Fruit fly (Drosophila melanogaster) whole organism, embryonic: ENCODE results near the gene spn-E.

Experiments
- Awh ChIP-seq: fragments of 200-800 bp; sonication (Bioruptor generic); IDR thresholded peaks from 2 replicates; pipeline ENCODE4, ENCODE4 v1.3.6; 2022; ENCODE audit warnings: missing biosample characterization, missing genetic modification characterization
- BEAF-32 ChIP-seq: fragments of 200-800 bp; sonication (Bioruptor generic); optimal IDR thresholded peaks from 3 replicates; lab custom pipeline; 2017; ENCODE audit warnings: missing biosample characterization, missing genetic modification characterization, mild to moderate bottlenecking, moderate library complexity, missing genetic modification reagents
- CG11085 ChIP-seq: fragments of 200-800 bp; sonication (Bioruptor generic); IDR thresholded peaks from 2 replicates; pipeline ENCODE4 v1.3.6; 2022; ENCODE audit warnings: missing biosample characterization, missing genetic modification characterization
- CG12071 ChIP-seq: fragments of 200-800 bp; sonication (Bioruptor generic); optimal IDR thresholded peaks from 3 replicates; lab custom pipeline; 2018; ENCODE audit warnings: missing biosample characterization, mild to moderate bottlenecking, missing genetic modification characterization
- CG1233 ChIP-seq: fragments of 200-800 bp; sonication (Bioruptor generic); optimal IDR thresholded peaks from 4 replicates; lab custom pipeline; 2018; ENCODE audit warnings: missing biosample characterization, mild to moderate bottlenecking, missing genetic modification characterization
- CG12391 ChIP-seq: fragments of 200-800 bp; sonication (Bioruptor generic); optimal IDR thresholded peaks from 3 replicates; lab custom pipeline; 2018; ENCODE audit warnings: missing biosample characterization, mild to moderate bottlenecking, missing genetic modification characterization, moderate library complexity
- CG14441 ChIP-seq: fragments of 200-800 bp; sonication (Bioruptor generic); IDR thresholded peaks from 2 replicates; pipeline ENCODE4 v1.3.6; 2022; ENCODE audit warnings: missing biosample characterization, missing genetic modification characterization
- CG14860 ChIP-seq: fragments of 200-800 bp; sonication (Bioruptor generic); IDR thresholded peaks from 3 replicates; pipeline ENCODE4 v1.3.6; 2022; ENCODE audit warnings: missing biosample characterization, missing genetic modification characterization; ENCODE audit not compliant: partially characterized antibody
- CG1529 ChIP-seq: fragments of 200-800 bp; sonication (Bioruptor generic); optimal IDR thresholded peaks from 3 replicates; lab custom pipeline; 2018; ENCODE audit warnings: missing biosample characterization, missing genetic modification characterization
- CG15514 ChIP-seq: fragments of 200-800 bp; sonication (Bioruptor generic); optimal IDR thresholded peaks from 3 replicates; lab custom pipeline; 2017; ENCODE audit warnings: missing biosample characterization, missing genetic modification characterization, mild to moderate bottlenecking, moderate library complexity, missing genetic modification reagents
- CG17328 ChIP-seq: fragments of 200-800 bp; sonication (Bioruptor generic); IDR thresholded peaks from 2 replicates; pipeline ENCODE4 v1.3.6; 2022; ENCODE audit warnings: missing biosample characterization, missing genetic modification characterization
- CG17568 ChIP-seq: fragments of 200-800 bp; sonication (Bioruptor generic); optimal IDR thresholded peaks from 2 replicates; lab custom pipeline; 2018; ENCODE audit warnings: missing biosample characterization, mild to moderate bottlenecking, missing genetic modification characterization, moderate library complexity
- CG18262 ChIP-seq: fragments of 200-800 bp; optimal IDR thresholded peaks from 3 replicates; lab custom pipeline; 2019; ENCODE audit warnings: missing biosample characterization, mild to moderate bottlenecking, missing genetic modification characterization, moderate library complexity
- CG30431 ChIP-seq: fragments of 200-800 bp; sonication (Bioruptor generic); optimal IDR thresholded peaks from 2 replicates; lab custom pipeline; 2017; ENCODE audit warnings: missing biosample characterization, missing genetic modification characterization
- CG31441 ChIP-seq: fragments of 200-800 bp; sonication (Bioruptor generic); IDR thresholded peaks from 2 replicates; pipeline ENCODE4 v1.3.6; 2022; ENCODE audit warnings: missing biosample characterization, missing genetic modification characterization
- CG4424 ChIP-seq: fragments of 200-800 bp; sonication (Bioruptor generic); optimal IDR thresholded peaks from 3 replicates; lab custom pipeline; 2016; ENCODE audit warnings: missing biosample characterization, missing genetic modification characterization
- CG6791 ChIP-seq: fragments of 200-800 bp; sonication (Bioruptor generic); IDR thresholded peaks from 3 replicates; pipeline ENCODE4 v1.3.6; 2022; ENCODE audit warnings: missing biosample characterization, missing genetic modification characterization; ENCODE audit not compliant: partially characterized antibody
- CG7963 ChIP-seq: fragments of 200-800 bp; sonication (Bioruptor generic); IDR thresholded peaks from 3 replicates; pipeline ENCODE4 v1.3.6; 2022; ENCODE audit warnings: missing biosample characterization, missing genetic modification characterization; ENCODE audit not compliant: partially characterized antibody
- CG8281 ChIP-seq: fragments of 200-800 bp; sonication (Bioruptor generic); optimal IDR thresholded peaks from 2 replicates; lab custom pipeline; 2018; ENCODE audit warnings: missing biosample characterization, mild to moderate bottlenecking, missing genetic modification characterization, moderate library complexity
- CG9797 ChIP-seq: fragments of 200-800 bp; sonication (Bioruptor generic); optimal IDR thresholded peaks from 3 replicates; lab custom pipeline; 2018; ENCODE audit warnings: missing biosample characterization, mild to moderate bottlenecking, missing genetic modification characterization
- Doc2 ChIP-seq: fragments of 200-800 bp; sonication (Bioruptor generic); IDR thresholded peaks from 2 replicates; pipeline ENCODE4 v1.3.6; 2022; ENCODE audit warnings: missing biosample characterization, missing genetic modification characterization
- Hsf ChIP-seq: fragments of 200-800 bp; sonication (Bioruptor generic); optimal IDR thresholded peaks from 3 replicates; lab custom pipeline; 2016; ENCODE audit warnings: missing biosample characterization, missing genetic modification characterization
- Lhr ChIP-seq: fragments of 200-800 bp; sonication (Bioruptor generic); optimal IDR thresholded peaks from 3 replicates; lab custom pipeline; 2017; ENCODE audit warnings: mild to moderate bottlenecking, missing biosample characterization, missing genetic modification reagents, missing genetic modification characterization
- Max ChIP-seq: fragments of 200-800 bp; sonication (Bioruptor generic); optimal IDR thresholded peaks from 2 replicates; lab custom pipeline; 2016; ENCODE audit warnings: missing biosample characterization, mild to moderate bottlenecking, missing genetic modification characterization
- abd-A ChIP-seq: fragments of 200-800 bp; sonication (Bioruptor generic); optimal IDR thresholded peaks from 3 replicates; lab custom pipeline; 2019; ENCODE audit warnings: missing biosample characterization, mild to moderate bottlenecking, missing genetic modification characterization, moderate library complexity
- aop ChIP-seq: fragments of 200-800 bp; sonication (Bioruptor generic); IDR thresholded peaks from 2 replicates; pipeline ENCODE4 v1.3.6; 2022; ENCODE audit warnings: missing biosample characterization, missing genetic modification characterization
- chinmo ChIP-seq: fragments of 200-800 bp; sonication (Bioruptor generic); IDR thresholded peaks from 4 replicates; pipeline ENCODE4 v1.3.6; 2022; ENCODE audit warnings: missing biosample characterization, missing genetic modification characterization; ENCODE audit not compliant: partially characterized antibody
- da ChIP-seq: fragments of 200-800 bp; sonication (Bioruptor generic); optimal IDR thresholded peaks from 2 replicates; lab custom pipeline; 2016; ENCODE audit warnings: missing biosample characterization, missing genetic modification characterization
- dan ChIP-seq: fragments of 200-800 bp; sonication (Bioruptor generic); IDR thresholded peaks from 2 replicates; pipeline ENCODE4 v1.3.6; 2022; ENCODE audit warnings: missing biosample characterization, missing genetic modification characterization
- eve ChIP-seq, 2 experiments: fragments of >200 bp; optimal IDR thresholded peaks; 2 replicates each; lab custom pipeline; 2017; ENCODE audit warnings: missing biosample characterization in 2 of 2, missing genetic modification characterization in 2 of 2
- fd96Cb ChIP-seq: fragments of 200-800 bp; sonication (Bioruptor generic); optimal IDR thresholded peaks from 2 replicates; lab custom pipeline; 2018; ENCODE audit warnings: missing biosample characterization, mild to moderate bottlenecking, missing genetic modification characterization, moderate library complexity
- ham ChIP-seq: fragments of 200-800 bp; sonication (Bioruptor generic); IDR thresholded peaks from 2 replicates; pipeline ENCODE4 v1.3.6; 2022; ENCODE audit warnings: missing biosample characterization, missing genetic modification characterization
- hb ChIP-seq: fragments of 200-800 bp; sonication (Bioruptor generic); IDR thresholded peaks from 3 replicates; pipeline ENCODE4 v1.3.6; 2022; ENCODE audit warnings: missing biosample characterization, missing genetic modification characterization; ENCODE audit not compliant: partially characterized antibody
- hbn ChIP-seq: fragments of 200-800 bp; sonication (Bioruptor generic); IDR thresholded peaks from 2 replicates; pipeline ENCODE4 v1.3.6; 2022; ENCODE audit warnings: missing biosample characterization, missing genetic modification characterization; ENCODE audit not compliant: partially characterized antibody
- her ChIP-seq: fragments of 200-800 bp; sonication (Bioruptor generic); optimal IDR thresholded peaks from 2 replicates; lab custom pipeline; 2016; ENCODE audit warnings: missing biosample characterization, missing genetic modification characterization
- insv ChIP-seq, 2 experiments: fragments of 200-800 bp; sonication (Bioruptor generic); optimal IDR thresholded peaks; 3 replicates each; lab custom pipeline; 2016 to 2018; ENCODE audit warnings: missing biosample characterization in 2 of 2, missing genetic modification characterization in 2 of 2
- knrl ChIP-seq: fragments of 200-800 bp; sonication (Bioruptor generic); IDR thresholded peaks from 3 replicates; pipeline ENCODE4 v1.3.6; 2022; ENCODE audit warnings: missing biosample characterization, missing genetic modification characterization; ENCODE audit not compliant: partially characterized antibody
- lola ChIP-seq, 3 experiments: fragments of >200 bp in 2 of 3; fragments of 200-800 bp in 1 of 3; sonication (Bioruptor generic) in 1 of 3; optimal IDR thresholded peaks; 2 replicates each; lab custom pipeline; 2017 to 2019; ENCODE audit warnings: missing biosample characterization in 3 of 3, missing genetic modification characterization in 3 of 3, mild to moderate bottlenecking in 1 of 3, moderate library complexity in 1 of 3
- lov ChIP-seq, 2 experiments: fragments of 200-800 bp in 1 of 2; fragments of >200 bp in 1 of 2; sonication (Bioruptor generic) in 1 of 2; IDR thresholded peaks in 1 of 2; optimal IDR thresholded peaks in 1 of 2; 2 replicates in 1 of 2; 3 replicates in 1 of 2; pipeline versions ENCODE4 v1.3.6 to Lab custom; 2017 to 2022; ENCODE audit warnings: missing biosample characterization in 1 of 2, missing genetic modification characterization in 1 of 2
- mld ChIP-seq: fragments of 200-800 bp; sonication (Bioruptor generic); IDR thresholded peaks from 3 replicates; pipeline ENCODE4 v1.3.6; 2022; ENCODE audit warnings: missing biosample characterization, missing genetic modification characterization; ENCODE audit not compliant: partially characterized antibody
- org-1 ChIP-seq: fragments of 200-800 bp; sonication (Bioruptor generic); optimal IDR thresholded peaks from 2 replicates; lab custom pipeline; 2017; ENCODE audit warnings: missing biosample characterization, missing genetic modification characterization
- pros ChIP-seq: fragments of 200-800 bp; sonication (Bioruptor generic); optimal IDR thresholded peaks from 3 replicates; lab custom pipeline; 2019; ENCODE audit warnings: missing biosample characterization, mild to moderate bottlenecking, missing genetic modification characterization, moderate library complexity
- row ChIP-seq: fragments of 200-800 bp; sonication (Bioruptor generic); IDR thresholded peaks from 3 replicates; pipeline ENCODE4 v1.3.6; 2022; ENCODE audit warnings: missing biosample characterization, missing genetic modification characterization
- ssp ChIP-seq: fragments of 200-800 bp; sonication (Bioruptor generic); IDR thresholded peaks from 2 replicates; pipeline ENCODE4 v1.3.6; 2022; ENCODE audit warnings: missing biosample characterization, missing genetic modification characterization
- unpg ChIP-seq: fragments of 200-800 bp; sonication (Bioruptor generic); optimal IDR thresholded peaks from 3 replicates; lab custom pipeline; 2018; ENCODE audit warnings: missing biosample characterization, mild to moderate bottlenecking, missing genetic modification characterization, moderate library complexity
- wor ChIP-seq: fragments of 200-800 bp; sonication (Bioruptor generic); IDR thresholded peaks from 2 replicates; pipeline ENCODE4 v1.3.6; 2022; ENCODE audit warnings: missing biosample characterization, missing genetic modification characterization

The spn-E gene

dm6 chr3R:15803502-15804461 lies 33.4 kb upstream of the spn-E start, which contains the start of gene alpha-Man-IIb (continued):
- TF ChIP-seq CG7963 (GFP tag; lab: Robert Waterston, UW) = peak; percentile 65; the same call in 2 of the 3 replicates
- TF ChIP-seq fd96Cb (tag; lab: Kevin White, UChicago) = no peak
- TF ChIP-seq CG1233 (GFP tag; lab: Kevin White, UChicago) = peak; percentile 6
- peak; percentile 41; the same call in 1 of the 2 replicates for TF ChIP-seq CG14441
- peak; percentile 83; the same call in 2 of the 3 replicates for TF ChIP-seq knrl
- TF ChIP-seq CG18262 = no peak
- TF ChIP-seq CG1529 (GFP tag; lab: Kevin White, UChicago) = no peak
- no peak for TF ChIP-seq da
- no peak for TF ChIP-seq aop (GFP tag; lab: Robert Waterston, UW)
- peak in 1 of 2 experiments; percentile 5 for TF ChIP-seq insv (GFP tag; optimal IDR thresholded peaks at IDR 0.05; lab: Kevin White, UChicago)
- peak; percentile 84 for TF ChIP-seq hbn (GFP tag; lab: Robert Waterston, UW)
- 0 out of 4 replicates have a peak, but pooled peaks have one; percentile 39 for TF ChIP-seq chinmo (GFP tag; lab: Robert Waterston, UW)
- TF ChIP-seq Awh (GFP tag; lab: Robert Waterston, UW) = no peak
- TF ChIP-seq CG31441 = peak; percentile 30; the same call in 1 of the 2 replicates
- peak; percentile 71; the same call in 2 of the 3 replicates for TF ChIP-seq hb (GFP tag; lab: Robert Waterston, UW)
- TF ChIP-seq mld (GFP tag; lab: Robert Waterston, UW) = no peak
- TF ChIP-seq org-1 = no peak
- no peak for TF ChIP-seq CG11085
- no peak for TF ChIP-seq Doc2 (GFP tag; lab: Robert Waterston, UW)
- TF ChIP-seq eve (GFP tag; optimal IDR thresholded peaks at IDR 0.05; lab: Kevin White, UChicago) = no peak
- TF ChIP-seq ssp (GFP tag; lab: Robert Waterston, UW) = 0 out of 2 replicates have a peak, but pooled peaks have one; percentile 13
- peak; percentile 62 for TF ChIP-seq CG15514 (GFP tag; lab: Kevin White, UChicago)
- no peak for TF ChIP-seq pros (GFP tag; lab: Kevin White, UChicago)
- TF ChIP-seq wor (GFP tag; lab: Robert Waterston, UW) = no peak
- TF ChIP-seq her (GFP tag; lab: Kevin White, UChicago) = no peak
- TF ChIP-seq CG4424 (GFP tag; lab: Kevin White, UChicago) = no peak
- no peak for TF ChIP-seq unpg (GFP tag; lab: Kevin White, UChicago)
- TF ChIP-seq CG9797 (GFP tag; lab: Kevin White, UChicago) = peak; percentile 81
- TF ChIP-seq Max = peak; percentile 40
- peak; percentile 9 for TF ChIP-seq Hsf (GFP tag; lab: Kevin White, UChicago)
- TF ChIP-seq CG30431 = no peak
- TF ChIP-seq lola (GFP tag; optimal IDR thresholded peaks at IDR 0.05; lab: Kevin White, UChicago) = no peak
- TF ChIP-seq CG14860 = peak; percentile 62; the same call in 2 of the 3 replicates
- no peak for TF ChIP-seq dan (GFP tag; lab: Robert Waterston, UW)
- TF ChIP-seq abd-A = peak; percentile 80
- TF ChIP-seq CG12391 (tag; lab: Kevin White, UChicago) = peak; percentile 33
- no peak for TF ChIP-seq lov (optimal IDR thresholded peaks at IDR 0.05; lab: Kevin White, UChicago)
- TF ChIP-seq lov (GFP tag; IDR thresholded peaks at IDR 0.05; lab: Robert Waterston, UW) = peak; percentile 51; the same call in 1 of the 3 replicates
- no peak for TF ChIP-seq CG12071
- no peak for TF ChIP-seq CG17328 (GFP tag; lab: Robert Waterston, UW)
- peak; percentile 15; the same call in 1 of the 3 replicates for TF ChIP-seq row (GFP tag; lab: Robert Waterston, UW)
- peak; percentile 80 for TF ChIP-seq BEAF-32 (GFP tag; lab: Kevin White, UChicago)
- peak; percentile 50; the same call in 1 of the 3 replicates for TF ChIP-seq CG6791
- no peak for TF ChIP-seq CG8281
- TF ChIP-seq ham (GFP tag; lab: Robert Waterston, UW) = no peak
- peak; percentile 69 for TF ChIP-seq Lhr (GFP tag; lab: Kevin White, UChicago)
- no peak for TF ChIP-seq CG17568 (GFP tag; lab: Kevin White, UChicago)
